Fruit fly (Drosophila melanogaster) whole organism, embryonic: Measurements from ENCODE around the gene Ctr9.

Experiments used
- Antp ChIP-seq: fragments of 200-800 bp; sonication (Bioruptor generic); optimal IDR thresholded peaks from 3 replicates; lab custom pipeline; 2016; ENCODE audit warnings: missing biosample characterization, missing genetic modification characterization
- Atf6 ChIP-seq: fragments of 200-800 bp; sonication (Bioruptor generic); IDR thresholded peaks from 2 replicates; pipeline ENCODE4 v1.3.6; 2022; ENCODE audit warnings: missing biosample characterization, missing genetic modification characterization
- Awh ChIP-seq: fragments of 200-800 bp; sonication (Bioruptor generic); IDR thresholded peaks from 2 replicates; pipeline ENCODE4, ENCODE4 v1.3.6; 2022; ENCODE audit warnings: missing biosample characterization, missing genetic modification characterization
- Bgb ChIP-seq: fragments of 200-800 bp; sonication (Bioruptor generic); IDR thresholded peaks from 2 replicates; pipeline ENCODE4 v1.3.6; 2022; ENCODE audit warnings: missing biosample characterization, missing genetic modification characterization; ENCODE audit not compliant: partially characterized antibody
- CG11085 ChIP-seq: fragments of 200-800 bp; sonication (Bioruptor generic); IDR thresholded peaks from 2 replicates; pipeline ENCODE4 v1.3.6; 2022; ENCODE audit warnings: missing biosample characterization, missing genetic modification characterization
- CG12071 ChIP-seq: fragments of 200-800 bp; sonication (Bioruptor generic); optimal IDR thresholded peaks from 3 replicates; lab custom pipeline; 2018; ENCODE audit warnings: missing biosample characterization, mild to moderate bottlenecking, missing genetic modification characterization
- CG12769 ChIP-seq: fragments of 200-800 bp; sonication (Bioruptor generic); optimal IDR thresholded peaks from 2 replicates; lab custom pipeline; 2019; ENCODE audit warnings: missing biosample characterization, mild to moderate bottlenecking, missing genetic modification characterization, moderate library complexity
- CG13894 ChIP-seq: fragments of 200-800 bp; sonication (Bioruptor generic); optimal IDR thresholded peaks from 3 replicates; lab custom pipeline; 2018; ENCODE audit warnings: missing biosample characterization, mild to moderate bottlenecking, missing genetic modification characterization, moderate library complexity
- CG14014 ChIP-seq: fragments of 200-800 bp; sonication (Bioruptor generic); IDR thresholded peaks from 2 replicates; pipeline ENCODE4 v1.3.6; 2022; ENCODE audit warnings: missing biosample characterization, missing genetic modification characterization
- CG2120 ChIP-seq: fragments of 200-800 bp; sonication (Bioruptor generic); optimal IDR thresholded peaks from 3 replicates; lab custom pipeline; 2016; ENCODE audit warnings: missing biosample characterization, missing genetic modification characterization
- CG32772 ChIP-seq: fragments of 200-800 bp; sonication (Bioruptor generic); IDR thresholded peaks from 2 replicates; pipeline ENCODE4 v1.3.6; 2022; ENCODE audit warnings: missing biosample characterization, missing genetic modification characterization
- CG3281 ChIP-seq: fragments of 200-800 bp; sonication (Bioruptor generic); optimal IDR thresholded peaks from 3 replicates; lab custom pipeline; 2017; ENCODE audit warnings: missing biosample characterization, mild to moderate bottlenecking, missing genetic modification characterization
- CG3995 ChIP-seq: fragments of 200-800 bp; sonication (Bioruptor generic); optimal IDR thresholded peaks from 3 replicates; lab custom pipeline; 2016; ENCODE audit warnings: missing biosample characterization, missing genetic modification characterization
- CG4360 ChIP-seq: fragments of 200-800 bp; sonication (Bioruptor generic); IDR thresholded peaks from 2 replicates; pipeline ENCODE4 v1.3.6; 2022; ENCODE audit warnings: missing biosample characterization, missing genetic modification characterization
- CG43689 ChIP-seq: fragments of 200-800 bp; sonication (Bioruptor generic); IDR thresholded peaks from 2 replicates; pipeline ENCODE4 v1.3.6; 2022; ENCODE audit warnings: missing biosample characterization, missing genetic modification characterization
- CG7963 ChIP-seq: fragments of 200-800 bp; sonication (Bioruptor generic); IDR thresholded peaks from 3 replicates; pipeline ENCODE4 v1.3.6; 2022; ENCODE audit warnings: missing biosample characterization, missing genetic modification characterization; ENCODE audit not compliant: partially characterized antibody
- CG9932 ChIP-seq: fragments of 200-800 bp; sonication (Bioruptor generic); IDR thresholded peaks from 2 replicates; pipeline ENCODE4 v1.3.6; 2022; ENCODE audit warnings: missing biosample characterization, missing genetic modification characterization
- Dad ChIP-seq: fragments of 200-800 bp; sonication (Bioruptor generic); optimal IDR thresholded peaks from 3 replicates; lab custom pipeline; 2016; ENCODE audit warnings: missing biosample characterization, missing genetic modification characterization
- HLHmδ ChIP-seq: fragments of 200-800 bp; sonication (Bioruptor generic); optimal IDR thresholded peaks from 2 replicates; lab custom pipeline; 2018; ENCODE audit warnings: missing biosample characterization, mild to moderate bottlenecking, missing genetic modification characterization, moderate library complexity
- Hsf ChIP-seq: fragments of 200-800 bp; sonication (Bioruptor generic); optimal IDR thresholded peaks from 3 replicates; lab custom pipeline; 2016; ENCODE audit warnings: missing biosample characterization, missing genetic modification characterization
- MBD-R2 ChIP-seq: fragments of 200-800 bp; sonication (Bioruptor generic); IDR thresholded peaks from 2 replicates; pipeline ENCODE4 v1.3.6; 2022; ENCODE audit warnings: missing biosample characterization, missing genetic modification characterization
- MESR4 ChIP-seq: fragments of 200-800 bp; sonication (Bioruptor generic); optimal IDR thresholded peaks from 2 replicates; lab custom pipeline; 2018; ENCODE audit warnings: missing biosample characterization, mild to moderate bottlenecking, missing genetic modification characterization, moderate library complexity
- Mrtf ChIP-seq: fragments of 200-800 bp; sonication (Bioruptor generic); IDR thresholded peaks from 3 replicates; pipeline ENCODE4 v1.3.6; 2022; ENCODE audit warnings: missing biosample characterization, missing genetic modification characterization
- Myb ChIP-seq: fragments of 200-800 bp; sonication (Bioruptor generic); optimal IDR thresholded peaks from 2 replicates; lab custom pipeline; 2016; ENCODE audit warnings: missing biosample characterization, missing genetic modification characterization
- NC2β ChIP-seq: fragments of 200-800 bp; sonication (Bioruptor generic); optimal IDR thresholded peaks from 2 replicates; lab custom pipeline; 2016; ENCODE audit warnings: missing biosample characterization, missing genetic modification characterization
- Nf-YA ChIP-seq: fragments of 200-800 bp; sonication (Bioruptor generic); IDR thresholded peaks from 2 replicates; pipeline ENCODE4 v1.3.6; 2022; ENCODE audit warnings: missing biosample characterization, missing genetic modification characterization
- Six4 ChIP-seq: fragments of 200-800 bp; sonication (Bioruptor generic); optimal IDR thresholded peaks from 2 replicates; lab custom pipeline; 2016; ENCODE audit warnings: missing biosample characterization, missing genetic modification characterization
- Usf ChIP-seq: fragments of 200-800 bp; sonication (Bioruptor generic); optimal IDR thresholded peaks from 2 replicates; lab custom pipeline; 2017; ENCODE audit warnings: missing genotype, missing biosample characterization, missing genetic modification characterization
- br ChIP-seq: fragments of >200 bp; optimal IDR thresholded peaks from 2 replicates; lab custom pipeline; 2017
- bsh ChIP-seq, 2 experiments: fragments of 200-800 bp; sonication (Bioruptor generic); optimal IDR thresholded peaks; 2 replicates each; lab custom pipeline; 2017 to 2018; ENCODE audit warnings: mild to moderate bottlenecking in 2 of 2, missing biosample characterization in 2 of 2, missing genetic modification characterization in 2 of 2, moderate library complexity in 1 of 2
- dati ChIP-seq: fragments of 200-800 bp; sonication (Bioruptor generic); IDR thresholded peaks from 2 replicates; pipeline ENCODE4 v1.3.6; 2022; ENCODE audit warnings: missing biosample characterization, missing genetic modification characterization
- dysf ChIP-seq: fragments of 200-800 bp; sonication (Bioruptor generic); IDR thresholded peaks from 3 replicates; pipeline ENCODE4 v1.3.6; 2022; ENCODE audit warnings: missing biosample characterization, missing genetic modification characterization
- esg ChIP-seq: fragments of 200-800 bp; sonication (Bioruptor generic); conservative IDR thresholded peaks from 2 replicates; pipeline ENCODE4 v1.3.6; 2022; ENCODE audit warnings: missing biosample characterization, missing genetic modification characterization
- fd64A ChIP-seq: fragments of 200-800 bp; sonication (Bioruptor generic); optimal IDR thresholded peaks from 3 replicates; lab custom pipeline; 2018; ENCODE audit warnings: missing biosample characterization, mild to moderate bottlenecking, missing genetic modification characterization
- fru ChIP-seq: fragments of >200 bp; optimal IDR thresholded peaks from 2 replicates; lab custom pipeline; 2017
- gem ChIP-seq: fragments of 200-800 bp; sonication (Bioruptor generic); optimal IDR thresholded peaks from 2 replicates; lab custom pipeline; 2019; ENCODE audit warnings: missing biosample characterization, mild to moderate bottlenecking, missing genetic modification characterization, moderate library complexity
- gsb-n ChIP-seq: fragments of 200-800 bp; sonication (Bioruptor generic); optimal IDR thresholded peaks from 3 replicates; lab custom pipeline; 2018; ENCODE audit warnings: missing biosample characterization, mild to moderate bottlenecking, missing genetic modification characterization
- gt ChIP-seq: fragments of 200-800 bp; sonication (Bioruptor generic); IDR thresholded peaks from 2 replicates; pipeline ENCODE4 v1.3.6; 2022; ENCODE audit warnings: missing biosample characterization, missing genetic modification characterization
- h ChIP-seq: fragments of >200 bp; optimal IDR thresholded peaks from 2 replicates; lab custom pipeline; 2017
- hbn ChIP-seq: fragments of 200-800 bp; sonication (Bioruptor generic); IDR thresholded peaks from 2 replicates; pipeline ENCODE4 v1.3.6; 2022; ENCODE audit warnings: missing biosample characterization, missing genetic modification characterization; ENCODE audit not compliant: partially characterized antibody
- ind ChIP-seq: fragments of 200-800 bp; sonication (Bioruptor generic); optimal IDR thresholded peaks from 3 replicates; lab custom pipeline; 2016; ENCODE audit warnings: missing biosample characterization, missing genetic modification characterization
- ken ChIP-seq: fragments of 200-800 bp; sonication (Bioruptor generic); IDR thresholded peaks from 3 replicates; pipeline ENCODE4 v1.3.6; 2022; ENCODE audit warnings: missing biosample characterization, missing genetic modification characterization
- lola ChIP-seq, 3 experiments: fragments of >200 bp in 2 of 3; fragments of 200-800 bp in 1 of 3; sonication (Bioruptor generic) in 1 of 3; optimal IDR thresholded peaks; 2 replicates each; lab custom pipeline; 2017 to 2019; ENCODE audit warnings: missing biosample characterization in 3 of 3, missing genetic modification characterization in 3 of 3, mild to moderate bottlenecking in 1 of 3, moderate library complexity in 1 of 3
- nerfin-1 ChIP-seq: fragments of 200-800 bp; sonication (Bioruptor generic); optimal IDR thresholded peaks from 3 replicates; lab custom pipeline; 2019; ENCODE audit warnings: missing biosample characterization, mild to moderate bottlenecking, missing genetic modification characterization, moderate library complexity
- pho ChIP-seq: fragments of 200-800 bp; sonication (Bioruptor generic); optimal IDR thresholded peaks from 2 replicates; lab custom pipeline; 2016; ENCODE audit warnings: missing biosample characterization, missing genetic modification characterization
- prd ChIP-seq, 3 experiments: fragments of >200 bp in 2 of 3; fragments of 200-800 bp in 1 of 3; sonication (Bioruptor generic) in 1 of 3; optimal IDR thresholded peaks in 2 of 3; IDR thresholded peaks in 1 of 3; 2 replicates in 2 of 3; 3 replicates in 1 of 3; pipeline versions ENCODE4 v1.3.6 to Lab custom; 2017 to 2022; ENCODE audit warnings: missing biosample characterization in 1 of 3, missing genetic modification characterization in 1 of 3
- sob ChIP-seq: fragments of 200-800 bp; sonication (Bioruptor generic); IDR thresholded peaks from 2 replicates; pipeline ENCODE4 v1.3.6; 2022; ENCODE audit warnings: missing biosample characterization, missing genetic modification characterization
- sqz ChIP-seq: fragments of 200-800 bp; sonication (Bioruptor generic); optimal IDR thresholded peaks from 3 replicates; lab custom pipeline; 2018; ENCODE audit warnings: missing biosample characterization, mild to moderate bottlenecking, missing genetic modification characterization
- trem ChIP-seq: fragments of 200-800 bp; optimal IDR thresholded peaks from 3 replicates; lab custom pipeline; 2019; ENCODE audit warnings: missing biosample characterization, mild to moderate bottlenecking, missing genetic modification characterization, moderate library complexity

The Ctr9 gene

dm6 chr3L:1349942-1350923 is 43.2 kb downstream of the Ctr9 start (continued):
- TF ChIP-seq Antp (GFP tag; lab: Kevin White, UChicago), result peak; percentile 31
- no peak for TF ChIP-seq prd (optimal IDR thresholded peaks at IDR 0.05; lab: Kevin White, UChicago)
- peak; percentile 37; the same call in 2 of the 3 replicates for TF ChIP-seq prd (GFP tag; IDR thresholded peaks at IDR 0.05; lab: Robert Waterston, UW)
- peak; percentile 15 for TF ChIP-seq Myb (GFP tag; lab: Kevin White, UChicago)
- TF ChIP-seq CG4360 (GFP tag; lab: Robert Waterston, UW), result peak; percentile 80
- TF ChIP-seq gem (tag; lab: Kevin White, UChicago), result peak; percentile 62
- TF ChIP-seq CG3281 (GFP tag; lab: Kevin White, UChicago), result peak; percentile 4
- TF ChIP-seq pho (GFP tag; lab: Kevin White, UChicago), result peak; percentile 50
- peak; percentile 98 for TF ChIP-seq Bgb (GFP tag; lab: Robert Waterston, UW)
- TF ChIP-seq fd64A (GFP tag; lab: Kevin White, UChicago), result no peak
- no peak for TF ChIP-seq Nf-YA (GFP tag; lab: Robert Waterston, UW)
- peak; percentile 97 for TF ChIP-seq CG7963
- 0 out of 2 replicates have a peak, but pooled peaks have one; percentile 13 for TF ChIP-seq sob (GFP tag; lab: Robert Waterston, UW)
- peak; percentile 54 for TF ChIP-seq trem (tag; lab: Kevin White, UChicago)
- TF ChIP-seq hbn (GFP tag; lab: Robert Waterston, UW), result peak; percentile 96
- peak; percentile 77 for TF ChIP-seq MESR4
- peak; percentile 81 for TF ChIP-seq CG3995 (GFP tag; lab: Kevin White, UChicago)
- TF ChIP-seq CG12071 (GFP tag; lab: Kevin White, UChicago), result no peak
- TF ChIP-seq CG13894 (tag; lab: Kevin White, UChicago), result peak; percentile 59
- TF ChIP-seq dati (GFP tag; lab: Robert Waterston, UW), result no peak
- peak; percentile 81 for TF ChIP-seq CG9932
- TF ChIP-seq Hsf (GFP tag; lab: Kevin White, UChicago), result peak; percentile 49
- no peak for TF ChIP-seq esg
- TF ChIP-seq gt (GFP tag; lab: Robert Waterston, UW), result no peak
- TF ChIP-seq lola (GFP tag; optimal IDR thresholded peaks at IDR 0.05; lab: Kevin White, UChicago), result peak in 2 of 3 experiments; percentile 2 to 4
- TF ChIP-seq sqz, result no peak
- peak; percentile 51 for TF ChIP-seq MBD-R2 (GFP tag; lab: Robert Waterston, UW)
- TF ChIP-seq Atf6 (GFP tag; lab: Robert Waterston, UW), result no peak
- peak; percentile 12 for TF ChIP-seq gsb-n
- peak; percentile 10 for TF ChIP-seq NC2β (GFP tag; lab: Kevin White, UChicago)
- peak in 1 of 2 experiments; percentile 21 for TF ChIP-seq bsh (GFP tag; optimal IDR thresholded peaks at IDR 0.05; lab: Kevin White, UChicago)
- TF ChIP-seq Awh (GFP tag; lab: Robert Waterston, UW), result no peak
- TF ChIP-seq Six4 (GFP tag; lab: Kevin White, UChicago), result no peak
- TF ChIP-seq fru (lab: Kevin White, UChicago), result no peak
- TF ChIP-seq Dad (GFP tag; lab: Kevin White, UChicago), result no peak
- no peak for TF ChIP-seq CG43689 (GFP tag; lab: Robert Waterston, UW)
- peak; percentile 13 for TF ChIP-seq CG12769
- 0 out of 3 replicates have a peak, but pooled peaks have one; percentile 5 for TF ChIP-seq dysf (GFP tag; lab: Robert Waterston, UW)
- no peak for TF ChIP-seq CG11085 (GFP tag; lab: Robert Waterston, UW)
- TF ChIP-seq CG14014 (GFP tag; lab: Robert Waterston, UW), result 0 out of 2 replicates have a peak, but pooled peaks have one; percentile 9
- TF ChIP-seq ken, result no peak
- TF ChIP-seq HLHmδ, result no peak
- TF ChIP-seq Usf (GFP tag; lab: Kevin White, UChicago), result no peak
- peak; percentile 26 for TF ChIP-seq ind (GFP tag; lab: Kevin White, UChicago)
- no peak for TF ChIP-seq Mrtf
- no peak for TF ChIP-seq CG32772 (GFP tag; lab: Robert Waterston, UW)
- peak; percentile 15 for TF ChIP-seq nerfin-1 (tag; lab: Kevin White, UChicago)
- TF ChIP-seq br (lab: Kevin White, UChicago), result no peak
- TF ChIP-seq CG2120 (GFP tag; lab: Kevin White, UChicago), result peak; percentile 61
- TF ChIP-seq h (lab: Kevin White, UChicago), result no peak
